Worm (Caenorhabditis elegans): ENCODE data around the gene lact-5.

DNA sequence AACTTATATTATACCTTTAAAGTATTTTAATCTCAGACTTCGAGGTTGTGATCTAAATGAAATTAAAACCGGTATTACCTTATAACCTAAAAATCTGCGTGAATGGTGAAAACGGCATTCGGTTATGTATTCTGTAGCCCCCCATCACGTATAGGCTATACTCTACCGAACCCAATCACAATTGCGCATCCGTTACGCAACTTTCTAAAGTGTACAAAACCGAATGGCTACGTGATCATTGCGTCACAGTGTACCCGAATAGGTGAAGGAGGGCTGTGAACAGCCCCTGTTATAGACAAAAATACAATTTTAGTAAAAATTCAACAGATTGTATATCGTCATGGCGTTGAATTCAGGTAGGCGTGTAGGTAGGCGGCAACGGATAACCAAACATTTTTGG is 1.1 kb upstream of the lact-5 start:
- TF ChIP-seq hmbx-1 (tag; optimal IDR thresholded peaks at IDR 0.05) (no peak), pes-1 (GFP tag; IDR thresholded peaks at IDR 0.05) (no peak), scrt-1 (GFP tag; IDR thresholded peaks at IDR 0.05) (no peak), ets-7 (tag; optimal IDR thresholded peaks at IDR 0.05) (no peak), B0310.2 (tag; optimal IDR thresholded peaks at IDR 0.05) (no peak), ama-1 (optimal IDR thresholded peaks at IDR 0.05) (no peak), F13C5.2 (tag; optimal IDR thresholded peaks at IDR 0.05) (no peak), sea-1 (GFP tag; conservative IDR thresholded peaks at IDR 0.05) (no peak), tbx-11 (GFP tag; IDR thresholded peaks at IDR 0.05) (no peak), hmg-4 (GFP tag; optimal IDR thresholded peaks at IDR 0.05) (no peak), aly-1 (tag; optimal IDR thresholded peaks at IDR 0.05) (no peak), ceh-36 (tag; optimal IDR thresholded peaks at IDR 0.05) (no peak), tbx-37 (GFP tag; conservative IDR thresholded peaks at IDR 0.05) (no peak), tra-4 (tag; optimal IDR thresholded peaks at IDR 0.05) (no peak)
